Fruit fly (Drosophila melanogaster): ENCODE measurements around the gene Nhe3.
A peak's percentile ranks its signal among the peaks of the same experiment; 100 is the strongest.

Gene Nhe3

DNA sequence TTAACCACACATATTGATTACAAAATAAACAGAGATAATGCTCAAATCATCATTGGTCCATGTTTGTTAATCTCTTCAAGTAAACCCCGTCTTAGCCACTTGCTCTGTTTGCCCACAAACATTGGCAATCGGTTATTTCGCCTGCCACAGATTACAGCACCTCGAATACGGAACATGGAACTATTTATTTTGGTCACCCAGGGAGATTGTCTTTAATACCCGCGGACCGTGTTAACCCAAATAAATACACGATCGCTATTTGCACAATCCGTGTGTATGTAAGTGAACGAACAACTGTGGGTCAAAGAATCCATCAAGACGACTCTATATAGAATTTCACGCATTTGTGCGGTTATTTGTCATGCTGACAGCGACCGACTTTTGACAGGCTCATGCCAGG, 16.6 kb upstream of the Nhe3 start (continued):
- TF ChIP-seq MTF-1 (GFP tag; optimal IDR thresholded peaks at IDR 0.05; ENCODE audit: borderline replicate concordance) (peak; percentile 36), B-H2 (GFP tag; optimal IDR thresholded peaks at IDR 0.05) (no peak), CG13894 (tag; optimal IDR thresholded peaks at IDR 0.05) (no peak), mld (GFP tag; IDR thresholded peaks at IDR 0.05; ENCODE audit: partially characterized antibody) (no peak), CG2202 (tag; optimal IDR thresholded peaks at IDR 0.05) (peak; percentile 80), CG6683 (GFP tag; optimal IDR thresholded peaks at IDR 0.05) (no peak), hbn (GFP tag; IDR thresholded peaks at IDR 0.05; ENCODE audit: partially characterized antibody) (no peak), Ada2b (GFP tag; IDR thresholded peaks at IDR 0.05) (no peak), HLH4C (GFP tag; IDR thresholded peaks at IDR 0.05; ENCODE audit: partially characterized antibody) (no peak), CG7928 (GFP tag; optimal IDR thresholded peaks at IDR 0.05) (no peak), Doc3 (GFP tag; IDR thresholded peaks at IDR 0.05; ENCODE audit: partially characterized antibody) (no peak), CG8765 (GFP tag; IDR thresholded peaks at IDR 0.05) (no peak), CG6272 (GFP tag; IDR thresholded peaks at IDR 0.05) (no peak), CG1529 (GFP tag; optimal IDR thresholded peaks at IDR 0.05) (no peak), dati (GFP tag; IDR thresholded peaks at IDR 0.05) (no peak), Chrac-16 (GFP tag; optimal IDR thresholded peaks at IDR 0.05) (no peak), CG13775 (GFP tag; optimal IDR thresholded peaks at IDR 0.05) (peak; percentile 37), dmrt11E (tag; optimal IDR thresholded peaks at IDR 0.05) (peak; percentile 77), CG15696 (tag; optimal IDR thresholded peaks at IDR 0.05) (peak; percentile 91), CG9215 (GFP tag; IDR thresholded peaks at IDR 0.05) (no peak), unpg (GFP tag; optimal IDR thresholded peaks at IDR 0.05) (peak; percentile 7), az2 (GFP tag; optimal IDR thresholded peaks at IDR 0.05) (no peak), ERR (GFP tag; optimal IDR thresholded peaks at IDR 0.05) (no peak), dimm (GFP tag; IDR thresholded peaks at IDR 0.05) (no peak), maf-S (GFP tag; optimal IDR thresholded peaks at IDR 0.05) (no peak), Hey (tag; optimal IDR thresholded peaks at IDR 0.05) (no peak), CkIIα-i1 (GFP tag; IDR thresholded peaks at IDR 0.05) (no peak), CG10654 (GFP tag; optimal IDR thresholded peaks at IDR 0.05) (peak; percentile 4), pum (GFP tag; optimal IDR thresholded peaks at IDR 0.05) (no peak), Bteb2 (GFP tag; optimal IDR thresholded peaks at IDR 0.05) (no peak), CG12104 (GFP tag; optimal IDR thresholded peaks at IDR 0.05) (no peak), sug (tag; optimal IDR thresholded peaks at IDR 0.05) (no peak), Tbp (GFP tag; optimal IDR thresholded peaks at IDR 0.05) (no peak), kah (GFP tag; optimal IDR thresholded peaks at IDR 0.05) (no peak), CG13296 (GFP tag; optimal IDR thresholded peaks at IDR 0.05) (no peak), HmgD (GFP tag; optimal IDR thresholded peaks at IDR 0.05) (no peak), CG8388 (GFP tag; optimal IDR thresholded peaks at IDR 0.05) (no peak), cas (GFP tag; IDR thresholded peaks at IDR 0.05) (no peak), tna (GFP tag; IDR thresholded peaks at IDR 0.05; ENCODE audit: partially characterized antibody) (no peak)

DNA sequence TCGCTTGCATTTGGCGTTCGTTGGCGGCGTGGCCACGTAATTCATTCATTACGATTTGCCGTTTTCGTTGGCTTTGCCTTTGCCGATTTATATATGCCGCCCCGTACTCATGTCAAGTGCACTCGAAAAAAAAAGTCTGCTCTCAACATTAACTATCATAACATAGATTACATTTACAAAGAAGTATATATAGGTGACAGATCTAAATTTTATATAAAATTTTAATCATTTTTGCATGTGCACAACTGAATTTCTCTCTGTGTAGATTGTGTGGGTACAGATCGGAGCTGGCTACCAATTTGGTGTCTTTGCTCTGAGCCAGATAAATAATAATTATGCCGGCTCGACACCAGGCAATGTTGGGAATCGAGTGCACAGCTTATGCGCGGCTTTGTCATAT, 14.2 kb upstream of the Nhe3 start:
- TF ChIP-seq CG6813 (GFP tag; optimal IDR thresholded peaks at IDR 0.05) = no peak
- TF ChIP-seq CG18262 (tag; optimal IDR thresholded peaks at IDR 0.05) = peak; percentile 47
- TF ChIP-seq Sry-β (GFP tag; optimal IDR thresholded peaks at IDR 0.05) = no peak
- TF ChIP-seq CG14860 (GFP tag; IDR thresholded peaks at IDR 0.05; ENCODE audit: partially characterized antibody) = no peak
- no peak for TF ChIP-seq CG4328 (GFP tag; optimal IDR thresholded peaks at IDR 0.05)
- no peak for TF ChIP-seq CG2875 (GFP tag; optimal IDR thresholded peaks at IDR 0.05)
- no peak for TF ChIP-seq Dad (GFP tag; optimal IDR thresholded peaks at IDR 0.05)
- TF ChIP-seq nom (GFP tag; optimal IDR thresholded peaks at IDR 0.05) = no peak
- no peak for TF ChIP-seq CG12155 (GFP tag; optimal IDR thresholded peaks at IDR 0.05)
- no peak for TF ChIP-seq sc (optimal IDR thresholded peaks at IDR 0.05)
- TF ChIP-seq sc (GFP tag; optimal IDR thresholded peaks at IDR 0.05) = no peak
- peak; percentile 9 for TF ChIP-seq Antp (GFP tag; optimal IDR thresholded peaks at IDR 0.05)
- TF ChIP-seq CG31224 (GFP tag; IDR thresholded peaks at IDR 0.05) = no peak
- peak; percentile 22 for TF ChIP-seq Fer3 (tag; optimal IDR thresholded peaks at IDR 0.05)
- no peak for TF ChIP-seq dimm (GFP tag; IDR thresholded peaks at IDR 0.05)
- no peak for TF ChIP-seq Hmx (GFP tag; optimal IDR thresholded peaks at IDR 0.05)
- TF ChIP-seq cas (GFP tag; IDR thresholded peaks at IDR 0.05) = no peak
